Fruit fly (Drosophila melanogaster): ENCODE results near the gene CG10513.

The CG10513 gene

dm6 chr3R:25249145-25250141 lies 27.6 kb downstream of the CG10513 start, which contains the start of gene Nup358:
Gene Nup358, plus strand, starts transcription at chr3R:25249348.
- no peak for TF ChIP-seq pan (optimal IDR thresholded peaks at IDR 0.05)
- no peak for TF ChIP-seq psq (optimal IDR thresholded peaks at IDR 0.05)
- TF ChIP-seq EcR (GFP tag; optimal IDR thresholded peaks at IDR 0.05): no peak
- no peak for TF ChIP-seq usp (GFP tag; optimal IDR thresholded peaks at IDR 0.05)
- no peak for TF ChIP-seq CG8478 (optimal IDR thresholded peaks at IDR 0.05)
- no peak for TF ChIP-seq Dll (optimal IDR thresholded peaks at IDR 0.05)

- TF ChIP-seq psq (optimal IDR thresholded peaks at IDR 0.05) (no peak), Dll (optimal IDR thresholded peaks at IDR 0.05) (no peak), CG8478 (optimal IDR thresholded peaks at IDR 0.05) (no peak), EcR (GFP tag; optimal IDR thresholded peaks at IDR 0.05) (no peak), usp (GFP tag; optimal IDR thresholded peaks at IDR 0.05) (no peak), pan (optimal IDR thresholded peaks at IDR 0.05) (no peak)
Measured at dm6 chr3R:25247379-25247869, 29.6 kb downstream of the CG10513 start, which contains the start of the genes RpS27 and Nup37. Gene RpS27, minus strand, starts transcription at chr3R:25247514. Gene Nup37, plus strand, starts transcription at chr3R:25247658.

- no peak for TF ChIP-seq pan (optimal IDR thresholded peaks at IDR 0.05)
- TF ChIP-seq EcR (GFP tag; optimal IDR thresholded peaks at IDR 0.05): no peak
- TF ChIP-seq Dll (optimal IDR thresholded peaks at IDR 0.05): no peak
- TF ChIP-seq CG8478 (optimal IDR thresholded peaks at IDR 0.05): no peak
- TF ChIP-seq usp (GFP tag; optimal IDR thresholded peaks at IDR 0.05): no peak
- TF ChIP-seq psq (optimal IDR thresholded peaks at IDR 0.05): no peak
Measured at dm6 chr3R:25245052-25245813, 31.8 kb downstream of the CG10513 start, which contains the start of gene bam. Gene bam, minus strand, starts transcription at chr3R:25245109.

DNA sequence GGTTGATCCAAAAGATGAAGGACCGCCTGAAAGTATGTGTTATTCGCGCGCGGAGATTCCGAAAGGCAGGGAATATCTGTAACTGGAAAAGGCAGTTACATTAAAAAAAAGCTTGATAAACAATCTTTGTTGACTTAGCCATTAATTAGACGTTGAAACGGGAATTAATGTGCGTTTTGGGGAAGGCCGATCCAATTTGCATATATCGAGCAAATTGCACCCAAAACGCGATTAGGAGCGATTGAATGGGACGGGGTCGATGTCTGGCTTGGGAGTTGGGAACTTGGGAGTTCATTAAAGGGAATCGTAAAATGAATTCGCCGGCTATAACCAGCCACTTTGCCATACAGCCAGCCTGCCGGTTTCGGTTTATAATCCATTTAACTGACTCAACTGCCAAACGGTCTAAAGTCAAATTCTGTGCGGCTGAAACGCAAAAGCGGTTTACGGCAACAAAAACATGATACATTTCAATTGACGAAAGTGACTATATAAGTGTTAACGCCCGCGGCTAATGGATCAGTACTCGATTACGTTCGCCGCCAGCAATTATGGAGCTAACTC lies 35.4 kb downstream of the CG10513 start, which contains the start of gene CG11854:
Gene CG11854, plus strand, starts transcription at position 514 of the 564 bp plus-strand sequence.
- TF ChIP-seq CG8478 (optimal IDR thresholded peaks at IDR 0.05) (no peak), usp (GFP tag; optimal IDR thresholded peaks at IDR 0.05) (no peak), psq (optimal IDR thresholded peaks at IDR 0.05) (no peak), pan (optimal IDR thresholded peaks at IDR 0.05) (no peak), Dll (optimal IDR thresholded peaks at IDR 0.05) (no peak), EcR (GFP tag; optimal IDR thresholded peaks at IDR 0.05) (no peak)

DNA sequence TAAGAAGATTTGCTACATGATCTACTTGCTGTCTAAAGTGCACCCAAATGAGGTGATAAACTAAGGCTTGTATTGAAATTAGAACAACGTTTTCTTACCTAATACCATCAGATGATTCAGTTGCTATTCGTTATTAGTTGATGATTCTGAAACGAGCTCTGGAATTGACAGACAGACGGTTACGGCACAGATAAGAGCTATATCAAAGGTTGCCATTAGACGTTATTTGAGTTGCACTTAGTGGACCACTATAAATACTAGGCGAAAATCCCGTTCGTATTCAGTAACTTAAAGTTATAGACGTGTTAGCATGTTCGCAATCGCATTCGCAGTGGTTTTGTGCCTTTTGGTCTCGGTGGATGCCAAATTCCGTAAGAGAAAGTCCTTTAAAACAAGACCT lies 37.1 kb downstream of the CG10513 start, which contains the start of gene to:
Gene to, plus strand, starts transcription at position 301 of the 400 bp plus-strand sequence.
- TF ChIP-seq EcR (GFP tag; optimal IDR thresholded peaks at IDR 0.05) (no peak), pan (optimal IDR thresholded peaks at IDR 0.05) (no peak), Dll (optimal IDR thresholded peaks at IDR 0.05) (no peak), psq (optimal IDR thresholded peaks at IDR 0.05) (no peak), usp (GFP tag; optimal IDR thresholded peaks at IDR 0.05) (no peak), CG8478 (optimal IDR thresholded peaks at IDR 0.05) (no peak)

- no peak for TF ChIP-seq pan (optimal IDR thresholded peaks at IDR 0.05)
- TF ChIP-seq usp (GFP tag; optimal IDR thresholded peaks at IDR 0.05): no peak
- TF ChIP-seq psq (optimal IDR thresholded peaks at IDR 0.05): no peak
- TF ChIP-seq Dll (optimal IDR thresholded peaks at IDR 0.05): no peak
- TF ChIP-seq CG8478 (optimal IDR thresholded peaks at IDR 0.05): no peak
- no peak for TF ChIP-seq EcR (GFP tag; optimal IDR thresholded peaks at IDR 0.05)
Measured at dm6 chr3R:25238771-25239700, 38.0 kb downstream of the CG10513 start.

dm6 chr3R:25237314-25237713 lies 39.7 kb downstream of the CG10513 start, which contains the start of gene Jhbp7:
Gene Jhbp7, plus strand, starts transcription at chr3R:25237614.
- TF ChIP-seq usp (GFP tag; optimal IDR thresholded peaks at IDR 0.05): no peak
- TF ChIP-seq Dll (optimal IDR thresholded peaks at IDR 0.05): no peak
- no peak for TF ChIP-seq CG8478 (optimal IDR thresholded peaks at IDR 0.05)
- no peak for TF ChIP-seq pan (optimal IDR thresholded peaks at IDR 0.05)

DNA sequence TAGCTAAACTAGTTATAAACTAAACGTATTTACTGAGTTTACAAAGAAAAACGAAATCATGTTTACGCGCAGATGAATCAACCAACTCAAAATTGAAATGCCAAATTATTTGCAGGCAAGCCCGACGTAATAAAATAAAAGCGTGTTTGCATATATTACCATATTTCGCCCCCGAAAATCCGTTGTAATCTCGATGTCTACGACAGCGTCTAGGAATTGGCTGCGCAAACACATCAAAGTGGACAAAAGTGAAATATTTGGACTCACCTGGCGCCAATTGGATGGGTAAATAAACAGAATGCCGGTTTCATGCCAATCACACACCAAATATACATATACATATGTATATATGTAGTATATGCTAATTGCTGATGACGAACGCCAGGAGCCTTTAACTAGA lies 40.9 kb downstream of the CG10513 start:
- TF ChIP-seq pan (optimal IDR thresholded peaks at IDR 0.05) (no peak), psq (optimal IDR thresholded peaks at IDR 0.05) (no peak), EcR (GFP tag; optimal IDR thresholded peaks at IDR 0.05) (no peak), usp (GFP tag; optimal IDR thresholded peaks at IDR 0.05) (no peak)

DNA sequence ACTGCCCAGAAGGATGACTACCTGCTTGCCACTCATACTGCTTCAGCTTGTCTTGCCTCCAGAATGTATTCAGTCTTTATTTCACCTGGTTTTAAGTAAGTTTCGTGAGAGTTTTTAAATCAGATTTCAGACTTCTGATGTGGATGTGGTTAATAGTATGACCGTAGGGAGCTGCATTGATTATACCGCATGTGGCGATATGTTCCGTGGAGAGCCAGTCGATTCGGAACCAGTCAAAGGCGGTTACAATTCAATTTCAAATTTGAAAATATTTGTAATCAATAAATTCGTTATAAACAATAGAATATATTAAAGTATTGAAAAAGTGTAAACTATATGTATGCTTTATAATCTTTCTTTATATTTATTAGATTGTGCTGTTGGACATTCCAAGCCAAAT lies 41.6 kb downstream of the CG10513 start, which contains the start of gene Sil1:
Gene Sil1, minus strand, starts transcription at position 168 of the 400 bp plus-strand sequence.
- TF ChIP-seq usp (GFP tag; optimal IDR thresholded peaks at IDR 0.05) (no peak), EcR (GFP tag; optimal IDR thresholded peaks at IDR 0.05) (no peak), CG8478 (optimal IDR thresholded peaks at IDR 0.05) (no peak), Dll (optimal IDR thresholded peaks at IDR 0.05) (no peak), psq (optimal IDR thresholded peaks at IDR 0.05) (no peak), pan (optimal IDR thresholded peaks at IDR 0.05) (no peak)

Data from whole organism.